Fruit fly (Drosophila melanogaster) whole organism, embryonic: ENCODE data around the gene Cnot4.

Experiments used
- CG10321 ChIP-seq: fragments of 200-800 bp; sonication (Bioruptor generic); IDR thresholded peaks from 2 replicates; pipeline ENCODE4 v1.3.6; 2022; ENCODE audit warnings: missing biosample characterization, missing genetic modification characterization
- CG10462 ChIP-seq: fragments of 200-800 bp; sonication (Bioruptor generic); optimal IDR thresholded peaks from 2 replicates; lab custom pipeline; 2016; ENCODE audit warnings: missing biosample characterization, missing genetic modification characterization
- CG10959 ChIP-seq: fragments of 200-800 bp; sonication (Bioruptor generic); IDR thresholded peaks from 2 replicates; pipeline ENCODE4 v1.3.6; 2022; ENCODE audit warnings: missing biosample characterization, missing genetic modification characterization
- CG11696 ChIP-seq: fragments of 200-800 bp; sonication (Bioruptor generic); IDR thresholded peaks from 2 replicates; pipeline ENCODE4 v1.3.6; 2022; ENCODE audit warnings: missing biosample characterization, missing genetic modification characterization
- CG1233 ChIP-seq: fragments of 200-800 bp; sonication (Bioruptor generic); optimal IDR thresholded peaks from 4 replicates; lab custom pipeline; 2018; ENCODE audit warnings: missing biosample characterization, mild to moderate bottlenecking, missing genetic modification characterization
- CG12391 ChIP-seq: fragments of 200-800 bp; sonication (Bioruptor generic); optimal IDR thresholded peaks from 3 replicates; lab custom pipeline; 2018; ENCODE audit warnings: missing biosample characterization, mild to moderate bottlenecking, missing genetic modification characterization, moderate library complexity
- CG2712 ChIP-seq: fragments of 200-800 bp; optimal IDR thresholded peaks from 3 replicates; lab custom pipeline; 2019; ENCODE audit warnings: missing biosample characterization, mild to moderate bottlenecking, missing genetic modification characterization, moderate library complexity
- CG30403 ChIP-seq: fragments of 200-800 bp; sonication (Bioruptor generic); optimal IDR thresholded peaks from 3 replicates; lab custom pipeline; 2016; ENCODE audit warnings: missing biosample characterization, missing genetic modification characterization
- CG3281 ChIP-seq: fragments of 200-800 bp; sonication (Bioruptor generic); optimal IDR thresholded peaks from 3 replicates; lab custom pipeline; 2017; ENCODE audit warnings: missing biosample characterization, mild to moderate bottlenecking, missing genetic modification characterization
- CG3407 ChIP-seq: fragments of 200-800 bp; sonication (Bioruptor generic); optimal IDR thresholded peaks from 2 replicates; lab custom pipeline; 2018; ENCODE audit warnings: missing biosample characterization, mild to moderate bottlenecking, missing genetic modification characterization
- CG34224 ChIP-seq: fragments of 200-800 bp; sonication (Bioruptor generic); IDR thresholded peaks from 3 replicates; pipeline ENCODE4 v1.3.6; 2022; ENCODE audit warnings: missing biosample characterization, missing genetic modification characterization; ENCODE audit not compliant: partially characterized antibody
- CG7556 ChIP-seq: fragments of 200-800 bp; sonication (Bioruptor generic); optimal IDR thresholded peaks from 2 replicates; lab custom pipeline; 2017; ENCODE audit warnings: missing biosample characterization, mild to moderate bottlenecking, missing genetic modification characterization
- CG8281 ChIP-seq: fragments of 200-800 bp; sonication (Bioruptor generic); optimal IDR thresholded peaks from 2 replicates; lab custom pipeline; 2018; ENCODE audit warnings: missing biosample characterization, mild to moderate bottlenecking, missing genetic modification characterization, moderate library complexity
- CG8359 ChIP-seq: fragments of 200-800 bp; sonication (Bioruptor generic); optimal IDR thresholded peaks from 2 replicates; lab custom pipeline; 2017; ENCODE audit warnings: missing biosample characterization, mild to moderate bottlenecking, missing genetic modification characterization, borderline replicate concordance
- CG8765 ChIP-seq: fragments of 200-800 bp; sonication (Bioruptor generic); IDR thresholded peaks from 2 replicates; pipeline ENCODE4 v1.3.6; 2022; ENCODE audit warnings: missing biosample characterization, missing genetic modification characterization
- CG9797 ChIP-seq: fragments of 200-800 bp; sonication (Bioruptor generic); optimal IDR thresholded peaks from 3 replicates; lab custom pipeline; 2018; ENCODE audit warnings: missing biosample characterization, mild to moderate bottlenecking, missing genetic modification characterization
- Deaf1 ChIP-seq: fragments of 200-800 bp; optimal IDR thresholded peaks from 3 replicates; lab custom pipeline; 2019; ENCODE audit warnings: missing biosample characterization, mild to moderate bottlenecking, missing genetic modification characterization, moderate library complexity
- Doc3 ChIP-seq: fragments of 200-800 bp; sonication (Bioruptor generic); IDR thresholded peaks from 3 replicates; pipeline ENCODE4 v1.3.6; 2022; ENCODE audit warnings: missing biosample characterization, missing genetic modification characterization; ENCODE audit not compliant: partially characterized antibody
- Dref ChIP-seq: fragments of 200-800 bp; sonication (Bioruptor generic); IDR thresholded peaks from 2 replicates; pipeline ENCODE4 v1.3.6; 2022; ENCODE audit warnings: missing biosample characterization, missing genetic modification characterization
- GATAe ChIP-seq: fragments of 200-800 bp; sonication (Bioruptor generic); conservative IDR thresholded peaks from 2 replicates; pipeline ENCODE4 v1.3.6; 2022; ENCODE audit warnings: missing biosample characterization, missing genetic modification characterization
- Gug ChIP-seq: fragments of 200-800 bp; sonication (Bioruptor generic); IDR thresholded peaks from 4 replicates; pipeline ENCODE4 v1.3.6; 2022; ENCODE audit warnings: missing biosample characterization, missing genetic modification characterization
- Hand ChIP-seq: fragments of 200-800 bp; sonication (Bioruptor generic); optimal IDR thresholded peaks from 2 replicates; lab custom pipeline; 2017; ENCODE audit warnings: mild to moderate bottlenecking, missing biosample characterization, missing genetic modification reagents, missing genetic modification characterization
- Hr78 ChIP-seq, 2 experiments: fragments of 200-800 bp in 1 of 2; fragments of >200 bp in 1 of 2; sonication (Bioruptor generic) in 1 of 2; optimal IDR thresholded peaks; 2 replicates each; lab custom pipeline; 2017 to 2019; ENCODE audit warnings: missing biosample characterization in 2 of 2, missing genetic modification characterization in 2 of 2, mild to moderate bottlenecking in 1 of 2, moderate library complexity in 1 of 2
- Poxn ChIP-seq: fragments of 200-800 bp; sonication (Bioruptor generic); IDR thresholded peaks from 2 replicates; pipeline ENCODE4 v1.3.6; 2022; ENCODE audit warnings: missing biosample characterization, missing genetic modification characterization
- Sox100B ChIP-seq: fragments of 200-800 bp; sonication (Bioruptor generic); optimal IDR thresholded peaks from 3 replicates; lab custom pipeline; 2018; ENCODE audit warnings: missing biosample characterization, mild to moderate bottlenecking, missing genetic modification characterization
- Sry-δ ChIP-seq: fragments of 200-800 bp; sonication (Bioruptor generic); optimal IDR thresholded peaks from 2 replicates; lab custom pipeline; 2016; ENCODE audit warnings: missing biosample characterization, missing genetic modification characterization
- Stat92E ChIP-seq, 3 experiments: fragments of >200 bp in 2 of 3; fragments of 200-800 bp in 1 of 3; sonication (Bioruptor generic) in 1 of 3; optimal IDR thresholded peaks; 2 replicates each; lab custom pipeline; 2017 to 2019; ENCODE audit warnings: missing biosample characterization in 3 of 3, missing genetic modification characterization in 3 of 3, mild to moderate bottlenecking in 1 of 3, moderate library complexity in 1 of 3
- Trl ChIP-seq, 3 experiments: fragments of >200 bp in 2 of 3; fragments of 200-800 bp in 1 of 3; sonication (Bioruptor generic) in 1 of 3; optimal IDR thresholded peaks; 2 replicates in 1 of 3; 3 replicates in 2 of 3; lab custom pipeline; 2016 to 2017; ENCODE audit warnings: missing biosample characterization in 1 of 3, missing genetic modification characterization in 1 of 3
- Usf ChIP-seq: fragments of 200-800 bp; sonication (Bioruptor generic); optimal IDR thresholded peaks from 2 replicates; lab custom pipeline; 2017; ENCODE audit warnings: missing genotype, missing biosample characterization, missing genetic modification characterization
- Vsx1 ChIP-seq: fragments of 200-800 bp; sonication (Bioruptor generic); optimal IDR thresholded peaks from 2 replicates; lab custom pipeline; 2017; ENCODE audit warnings: missing biosample characterization, mild to moderate bottlenecking, missing genetic modification characterization, missing genetic modification reagents
- YL-1 ChIP-seq: fragments of 200-800 bp; sonication (Bioruptor generic); optimal IDR thresholded peaks from 3 replicates; lab custom pipeline; 2017; ENCODE audit warnings: missing biosample characterization, mild to moderate bottlenecking, missing genetic modification characterization
- ac ChIP-seq: fragments of 200-800 bp; sonication (Bioruptor generic); optimal IDR thresholded peaks from 3 replicates; lab custom pipeline; 2017; ENCODE audit warnings: missing biosample characterization, mild to moderate bottlenecking, missing genetic modification characterization
- bbx ChIP-seq: fragments of 200-800 bp; sonication (Bioruptor generic); IDR thresholded peaks from 2 replicates; pipeline ENCODE4 v1.3.6; 2022; ENCODE audit warnings: missing biosample characterization, missing genetic modification characterization; ENCODE audit not compliant: partially characterized antibody
- cg ChIP-seq: fragments of 200-800 bp; sonication (Bioruptor generic); optimal IDR thresholded peaks from 3 replicates; lab custom pipeline; 2019; ENCODE audit warnings: missing biosample characterization, mild to moderate bottlenecking, missing genetic modification characterization, moderate library complexity
- corto ChIP-seq: fragments of 200-800 bp; sonication (Bioruptor generic); optimal IDR thresholded peaks from 2 replicates; lab custom pipeline; 2016; ENCODE audit warnings: missing biosample characterization, mild to moderate bottlenecking, missing genetic modification characterization, moderate library complexity
- crc ChIP-seq: fragments of 200-800 bp; sonication (Bioruptor generic); optimal IDR thresholded peaks from 2 replicates; lab custom pipeline; 2016; ENCODE audit warnings: missing biosample characterization, missing genetic modification characterization
- disco-r ChIP-seq: fragments of 200-800 bp; sonication (Bioruptor generic); optimal IDR thresholded peaks from 2 replicates; lab custom pipeline; 2016; ENCODE audit warnings: missing biosample characterization, missing genetic modification characterization
- dpn ChIP-seq, 2 experiments: fragments of 200-800 bp; sonication (Bioruptor generic); optimal IDR thresholded peaks; 3 replicates each; lab custom pipeline; 2016; ENCODE audit warnings: missing biosample characterization in 2 of 2, missing genetic modification characterization in 2 of 2
- ewg ChIP-seq: fragments of 200-800 bp; sonication (Bioruptor generic); optimal IDR thresholded peaks from 3 replicates; lab custom pipeline; 2017; ENCODE audit warnings: mild to moderate bottlenecking, missing biosample characterization, missing genetic modification reagents, missing genetic modification characterization
- gt ChIP-seq: fragments of 200-800 bp; sonication (Bioruptor generic); IDR thresholded peaks from 2 replicates; pipeline ENCODE4 v1.3.6; 2022; ENCODE audit warnings: missing biosample characterization, missing genetic modification characterization
- maf-S ChIP-seq: fragments of 200-800 bp; sonication (Bioruptor generic); optimal IDR thresholded peaks from 2 replicates; lab custom pipeline; 2016; ENCODE audit warnings: missing biosample characterization, missing genetic modification characterization
- mam ChIP-seq: fragments of 200-800 bp; sonication (Bioruptor generic); optimal IDR thresholded peaks from 3 replicates; lab custom pipeline; 2016; ENCODE audit warnings: missing biosample characterization, missing genetic modification characterization
- mirr ChIP-seq: fragments of 200-800 bp; sonication (Bioruptor generic); optimal IDR thresholded peaks from 3 replicates; lab custom pipeline; 2018; ENCODE audit warnings: missing biosample characterization, mild to moderate bottlenecking, missing genetic modification characterization
- pzg ChIP-seq: fragments of 200-800 bp; sonication (Bioruptor generic); optimal IDR thresholded peaks from 3 replicates; lab custom pipeline; 2018; ENCODE audit warnings: missing biosample characterization, mild to moderate bottlenecking, missing genetic modification characterization, moderate library complexity
- sens ChIP-seq: fragments of 200-800 bp; sonication (Bioruptor generic); peaks from one replicate; lab custom pipeline; 2016; ENCODE audit warnings: missing biosample characterization, missing genetic modification characterization
- sna ChIP-seq: fragments of 200-800 bp; sonication (Bioruptor generic); IDR thresholded peaks from 2 replicates; pipeline ENCODE4 v1.3.6; 2022; ENCODE audit warnings: missing biosample characterization, missing genetic modification characterization; ENCODE audit not compliant: partially characterized antibody
- stwl ChIP-seq: fragments of 200-800 bp; sonication (Bioruptor generic); optimal IDR thresholded peaks from 3 replicates; lab custom pipeline; 2018; ENCODE audit warnings: missing biosample characterization, mild to moderate bottlenecking, missing genetic modification characterization, moderate library complexity

The Cnot4 gene

dm6 chr2L:10396877-10397587 lies 516 bp downstream of the Cnot4 start (continued):
- TF ChIP-seq dpn (GFP tag; optimal IDR thresholded peaks at IDR 0.05; lab: Kevin White, UChicago), result no peak
- TF ChIP-seq CG10959 (GFP tag; lab: Robert Waterston, UW), result no peak
- no peak for TF ChIP-seq Stat92E (GFP tag; optimal IDR thresholded peaks at IDR 0.05; lab: Kevin White, UChicago)
- TF ChIP-seq disco-r, result no peak
- no peak for TF ChIP-seq CG7556
- TF ChIP-seq corto (GFP tag; lab: Kevin White, UChicago), result peak; percentile 9
- peak; percentile 5 for TF ChIP-seq CG3281 (GFP tag; lab: Kevin White, UChicago)
- TF ChIP-seq CG8359 (GFP tag; lab: Kevin White, UChicago), result no peak
- TF ChIP-seq crc, result no peak
- TF ChIP-seq gt (GFP tag; lab: Robert Waterston, UW), result no peak
- no peak for TF ChIP-seq CG9797 (GFP tag; lab: Kevin White, UChicago)
- no peak for TF ChIP-seq Trl (optimal IDR thresholded peaks at IDR 0.05; lab: Kevin White, UChicago)
- TF ChIP-seq Trl (GFP tag; optimal IDR thresholded peaks at IDR 0.05; lab: Kevin White, UChicago), result no peak
- no peak for TF ChIP-seq Deaf1
- TF ChIP-seq GATAe, result no peak
- TF ChIP-seq Hand (GFP tag; lab: Kevin White, UChicago), result no peak
- TF ChIP-seq mirr (GFP tag; lab: Kevin White, UChicago), result peak; percentile 13
- TF ChIP-seq Usf (GFP tag; lab: Kevin White, UChicago), result no peak
- no peak for TF ChIP-seq Gug
- no peak for TF ChIP-seq maf-S (GFP tag; lab: Kevin White, UChicago)
- TF ChIP-seq Vsx1 (GFP tag; lab: Kevin White, UChicago), result no peak
- no peak for TF ChIP-seq CG8281 (tag; lab: Kevin White, UChicago)
- no peak for TF ChIP-seq CG2712 (tag; lab: Kevin White, UChicago)
- peak; percentile 1 for TF ChIP-seq CG1233 (GFP tag; lab: Kevin White, UChicago)

- TF ChIP-seq CG8765 (GFP tag; lab: Robert Waterston, UW) (no peak), CG34224 (GFP tag; lab: Robert Waterston, UW) (peak; percentile 44; the same call in 2 of the 3 replicates), stwl (tag; lab: Kevin White, UChicago) (peak; percentile 10), CG2712 (tag; lab: Kevin White, UChicago) (peak; percentile 16), Sox100B (GFP tag; lab: Kevin White, UChicago) (peak; percentile 3), CG10321 (no peak), CG10462 (no peak), sna (GFP tag; lab: Robert Waterston, UW) (peak; percentile 58; the same call in 1 of the 2 replicates), ac (GFP tag; lab: Kevin White, UChicago) (no peak), Dref (peak; percentile 67), bbx (GFP tag; lab: Robert Waterston, UW) (0 out of 2 replicates have a peak, but pooled peaks have one; percentile 9), YL-1 (GFP tag; lab: Kevin White, UChicago) (peak; percentile 45), mam (GFP tag; lab: Kevin White, UChicago) (peak; percentile 25), Sry-δ (GFP tag; lab: Kevin White, UChicago) (peak; percentile 52), pzg (GFP tag; lab: Kevin White, UChicago) (peak; percentile 33), Hr78 (GFP tag; optimal IDR thresholded peaks at IDR 0.05; lab: Kevin White, UChicago) (no peak), CG30403 (GFP tag; lab: Kevin White, UChicago) (no peak), crc (no peak), ewg (GFP tag; lab: Kevin White, UChicago) (no peak), Poxn (GFP tag; lab: Robert Waterston, UW) (no peak), CG11696 (GFP tag; lab: Robert Waterston, UW) (no peak), CG12391 (tag; lab: Kevin White, UChicago) (no peak), sens (GFP tag; lab: Kevin White, UChicago) (peak; percentile 91), CG3407 (no peak), cg (GFP tag; lab: Kevin White, UChicago) (no peak), Doc3 (GFP tag; lab: Robert Waterston, UW) (0 out of 3 replicates have a peak, but pooled peaks have one; percentile 38)
Measured at dm6 chr2L:10403803-10404315, 7.3 kb downstream of the Cnot4 start.
